Fruit fly (Drosophila melanogaster) whole organism, adult: ENCODE data around the gene CG5114.

Source experiments
- CG11617 ChIP-seq: fragments of 200-800 bp; sonication (Bioruptor generic); optimal IDR thresholded peaks from 2 replicates; lab custom pipeline; 2017; ENCODE audit warnings: mild to moderate bottlenecking, missing biosample characterization, missing genetic modification reagents, missing genetic modification characterization
- CG14711 ChIP-seq: fragments of 200-800 bp; sonication (Bioruptor generic); optimal IDR thresholded peaks from 2 replicates; lab custom pipeline; 2018; ENCODE audit warnings: missing biosample characterization, mild to moderate bottlenecking, missing genetic modification characterization, moderate library complexity
- CG33017 ChIP-seq: fragments of 200-800 bp; sonication (Bioruptor generic); optimal IDR thresholded peaks from 2 replicates; lab custom pipeline; 2018; ENCODE audit warnings: missing biosample characterization, mild to moderate bottlenecking, missing genetic modification characterization, moderate library complexity
- CG5204 ChIP-seq: fragments of 200-800 bp; sonication (Bioruptor generic); optimal IDR thresholded peaks from 2 replicates; lab custom pipeline; 2016; ENCODE audit warnings: missing biosample characterization, missing genetic modification characterization
- CG7101 ChIP-seq: fragments of 200-800 bp; sonication (Bioruptor generic); optimal IDR thresholded peaks from 2 replicates; lab custom pipeline; 2018; ENCODE audit warnings: missing biosample characterization, mild to moderate bottlenecking, missing genetic modification characterization, moderate library complexity
- cic ChIP-seq: fragments of 200-800 bp; sonication (Bioruptor generic); optimal IDR thresholded peaks from 2 replicates; lab custom pipeline; 2017; ENCODE audit warnings: missing biosample characterization, mild to moderate bottlenecking, missing genetic modification characterization, moderate library complexity
- toe ChIP-seq: fragments of 200-800 bp; sonication (Bioruptor generic); optimal IDR thresholded peaks from 2 replicates; lab custom pipeline; 2016; ENCODE audit warnings: missing biosample characterization, missing genetic modification characterization

DNA sequence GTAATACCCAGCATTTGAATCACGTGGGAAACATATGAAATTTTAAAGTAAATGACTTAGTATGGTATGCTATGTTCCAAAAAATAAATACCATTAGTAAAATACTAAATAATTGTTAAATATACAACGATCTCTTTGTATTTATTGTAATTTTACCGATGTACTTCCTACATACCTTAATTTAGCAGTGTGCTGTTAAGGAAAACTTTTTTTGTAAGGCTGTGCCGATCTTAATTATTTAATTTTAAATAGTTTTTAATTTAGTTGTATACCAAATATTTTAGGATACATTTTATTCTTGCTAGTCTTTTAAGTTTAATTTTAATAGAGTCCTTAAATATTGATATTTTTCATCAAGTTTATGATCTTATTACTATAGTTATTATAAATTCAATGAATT is 14.1 kb upstream of the CG5114 start:
- TF ChIP-seq toe (GFP tag; lab: Kevin White, UChicago) (no peak), cic (GFP tag; lab: Kevin White, UChicago) (no peak), CG11617 (no peak), CG14711 (tag; lab: Kevin White, UChicago) (no peak), CG5204 (no peak), CG33017 (tag; lab: Kevin White, UChicago) (no peak), CG7101 (no peak)
